Fruit fly (Drosophila melanogaster): Measurements from ENCODE around the gene CG12480.

The CG12480 gene

DNA sequence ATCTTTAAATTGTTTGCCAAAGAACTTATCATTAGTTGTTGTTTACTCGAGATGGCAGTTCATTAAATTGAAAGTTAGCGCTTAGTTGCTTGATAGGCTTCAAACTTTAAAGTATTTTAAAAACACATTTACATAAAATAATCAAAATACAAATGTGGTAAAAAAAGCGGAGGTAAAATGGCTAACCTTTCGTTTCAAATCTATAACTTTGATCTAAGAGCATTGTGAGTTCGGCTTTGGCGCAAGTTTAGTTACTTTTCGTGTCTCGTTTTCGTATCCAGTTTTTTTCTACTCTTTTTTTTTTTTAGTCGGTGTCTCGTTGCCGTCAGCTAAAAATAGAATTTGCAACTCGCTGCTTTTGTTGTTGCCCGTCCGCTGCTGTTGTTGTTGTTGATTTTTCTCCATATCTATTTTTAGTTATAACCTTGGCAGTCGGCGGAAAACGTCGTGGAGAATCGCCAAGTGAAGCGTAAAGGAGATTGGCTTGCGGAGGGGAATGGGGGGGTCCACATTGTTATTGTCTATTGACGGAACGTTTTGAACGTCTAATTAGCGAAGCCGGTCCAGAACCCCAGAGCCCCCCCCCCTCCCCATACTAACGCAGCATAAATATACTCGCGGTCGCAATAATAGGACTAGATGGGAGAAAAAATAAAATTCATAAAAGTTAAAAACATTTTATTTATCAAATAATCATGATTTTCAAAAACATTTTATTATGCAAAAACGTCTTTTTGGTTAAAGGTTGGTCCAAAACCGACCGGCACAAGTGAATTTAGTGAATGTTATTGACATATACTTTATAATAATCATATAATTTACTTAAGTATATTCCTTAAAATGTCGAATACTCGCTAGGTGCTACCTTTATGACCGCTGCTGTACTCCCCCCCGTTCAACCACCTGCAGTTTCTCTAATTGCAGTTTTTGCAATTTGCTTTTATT is 45.4 kb downstream of the CG12480 start (continued):
- TF ChIP-seq gem (tag; optimal IDR thresholded peaks at IDR 0.05) (peak; percentile 69), YL-1 (GFP tag; optimal IDR thresholded peaks at IDR 0.05) (no peak), CG7271 (tag; optimal IDR thresholded peaks at IDR 0.05) (no peak), CG3163 (GFP tag; optimal IDR thresholded peaks at IDR 0.05) (no peak), CG11504 (tag; optimal IDR thresholded peaks at IDR 0.05) (peak; percentile 67), CG12769 (tag; optimal IDR thresholded peaks at IDR 0.05) (no peak), CG3065 (GFP tag; optimal IDR thresholded peaks at IDR 0.05) (no peak), CG4404 (GFP tag; IDR thresholded peaks at IDR 0.05) (no peak), Ets65A (GFP tag) (peak; percentile 17), Tbp (GFP tag; optimal IDR thresholded peaks at IDR 0.05) (no peak), phol (tag; optimal IDR thresholded peaks at IDR 0.05) (peak; percentile 37), CG1024 (GFP tag; IDR thresholded peaks at IDR 0.05) (no peak), NfI (GFP tag; optimal IDR thresholded peaks at IDR 0.05) (peak; percentile 12), NC2α (GFP tag; optimal IDR thresholded peaks at IDR 0.05) (no peak), unpg (GFP tag; optimal IDR thresholded peaks at IDR 0.05) (peak; percentile 61), CG12071 (GFP tag; optimal IDR thresholded peaks at IDR 0.05) (no peak), ro (GFP tag; IDR thresholded peaks at IDR 0.05) (no peak), dmrt99B (tag; optimal IDR thresholded peaks at IDR 0.05) (peak; percentile 57), row (GFP tag; IDR thresholded peaks at IDR 0.05) (peak; percentile 53), Hr3 (GFP tag; optimal IDR thresholded peaks at IDR 0.05) (peak; percentile 2), ind (GFP tag; optimal IDR thresholded peaks at IDR 0.05) (peak; percentile 24), CG17568 (GFP tag; optimal IDR thresholded peaks at IDR 0.05) (no peak), CG8924 (tag; optimal IDR thresholded peaks at IDR 0.05) (peak; percentile 37), Neu2 (GFP tag; optimal IDR thresholded peaks at IDR 0.05; ENCODE audit: borderline replicate concordance) (no peak), Eip74EF (GFP tag; optimal IDR thresholded peaks at IDR 0.05) (no peak), nom (GFP tag; optimal IDR thresholded peaks at IDR 0.05) (peak; percentile 55), CG7556 (GFP tag; optimal IDR thresholded peaks at IDR 0.05) (peak; percentile 17), Adf1 (GFP tag; IDR thresholded peaks at IDR 0.05) (no peak), CG15269 (tag; optimal IDR thresholded peaks at IDR 0.05) (peak; percentile 62), sens-2 (GFP tag; IDR thresholded peaks at IDR 0.05) (no peak), nerfin-1 (tag; optimal IDR thresholded peaks at IDR 0.05) (no peak), CG10366 (GFP tag; IDR thresholded peaks at IDR 0.05) (peak; percentile 16; the same call in 1 of the 2 replicates), ab (GFP tag; optimal IDR thresholded peaks at IDR 0.05) (no peak), CG4282 (GFP tag; optimal IDR thresholded peaks at IDR 0.05) (no peak), Dref (GFP tag; IDR thresholded peaks at IDR 0.05) (no peak), sc (optimal IDR thresholded peaks at IDR 0.05) (no peak), sc (GFP tag; optimal IDR thresholded peaks at IDR 0.05) (no peak), run (tag; optimal IDR thresholded peaks at IDR 0.05) (no peak), CG12659 (GFP tag; optimal IDR thresholded peaks at IDR 0.05) (no peak), Fer3 (tag; optimal IDR thresholded peaks at IDR 0.05) (peak; percentile 36), gce (GFP tag; IDR thresholded peaks at IDR 0.05) (no peak), Hmr (GFP tag; optimal IDR thresholded peaks at IDR 0.05) (peak; percentile 70), Ets97D (GFP tag; optimal IDR thresholded peaks at IDR 0.05) (no peak), CG16779 (GFP tag; IDR thresholded peaks at IDR 0.05) (no peak), cwo (GFP tag; optimal IDR thresholded peaks at IDR 0.05) (peak; percentile 45), shn (GFP tag; optimal IDR thresholded peaks at IDR 0.05) (no peak), CG34422 (GFP tag; IDR thresholded peaks at IDR 0.05) (peak; percentile 43; the same call in 1 of the 3 replicates), Meics (GFP tag; optimal IDR thresholded peaks at IDR 0.05) (peak; percentile 57), CG14050 (GFP tag; IDR thresholded peaks at IDR 0.05) (no peak)
